Worm (Caenorhabditis elegans) whole organism, midembryonic: ENCODE data around the gene F07C4.11.

Experiments
- flt-1 ChIP-seq: fragments of 200-800 bp; sonication (Bioruptor generic); IDR thresholded peaks from 2 replicates; pipeline ENCODE4 v1.3.6; 2022; ENCODE audit warnings: missing genetic modification characterization, missing compliant biosample characterization
- med-1 ChIP-seq: sonication (generic microtip); optimal IDR thresholded peaks from 2 replicates; lab custom pipeline; 2017; ENCODE audit warnings: missing genetic modification characterization, mild to moderate bottlenecking, missing compliant biosample characterization, antibody characterized with exemption, missing genetic modification reagents; ENCODE audit not compliant: insufficient read depth
- tab-1 ChIP-seq: fragments of 200-800 bp; sonication (Bioruptor generic); IDR thresholded peaks from 2 replicates; pipeline ENCODE4 v1.3.6; 2022; ENCODE audit warnings: missing genetic modification characterization, missing compliant biosample characterization

DNA sequence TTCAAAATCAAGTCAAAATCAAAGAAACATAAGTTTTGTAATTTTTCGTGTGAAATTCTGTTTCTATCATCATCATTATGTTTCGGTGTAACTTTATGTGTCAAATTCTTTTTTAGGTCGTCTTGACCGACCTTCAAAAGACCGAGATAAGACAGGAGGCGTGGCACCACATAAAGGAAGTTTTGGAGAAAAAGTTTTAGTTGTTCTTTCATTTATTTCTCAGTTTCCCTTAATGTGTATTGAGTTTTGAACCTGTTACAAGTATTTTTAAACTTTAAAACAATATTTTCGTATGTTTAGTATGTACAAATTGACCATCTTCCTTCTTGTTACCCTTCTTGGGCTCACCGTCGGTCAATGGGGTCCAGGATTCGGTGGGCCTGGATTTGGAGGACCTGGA, 18.7 kb downstream of the F07C4.11 start, which contains the start of gene grsp-4:
- TF ChIP-seq med-1 (GFP tag; lab: Kevin White, UChicago) = no peak
- no peak for TF ChIP-seq tab-1 (GFP tag; lab: Robert Waterston, UW)
- no peak for TF ChIP-seq flt-1
